Worm (Caenorhabditis elegans): ENCODE results near the gene sulp-4.

DNA sequence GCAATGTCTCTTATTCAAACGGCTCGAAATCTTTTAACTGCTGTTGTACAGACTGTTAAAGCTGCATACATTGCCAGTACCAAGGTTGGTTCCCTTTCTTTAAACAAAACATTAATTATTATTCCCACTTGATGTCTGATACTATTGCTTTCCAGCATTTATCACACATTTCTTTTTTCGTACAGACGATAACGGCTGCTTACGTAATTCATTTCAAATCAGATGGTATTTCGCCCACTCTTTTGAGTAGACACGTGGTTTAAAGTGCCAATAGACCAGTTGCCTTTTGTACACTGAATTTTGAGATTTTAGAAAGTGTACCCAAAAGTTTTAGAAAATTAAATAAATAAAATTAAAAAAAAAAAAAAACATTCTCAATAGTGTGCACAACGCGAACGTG is 25.8 kb upstream of the sulp-4 start:
- TF ChIP-seq dao-5 (tag; optimal IDR thresholded peaks at IDR 0.05): no peak
- no peak for TF ChIP-seq him-1 (tag; optimal IDR thresholded peaks at IDR 0.05)
- TF ChIP-seq W03F9.2 (tag; optimal IDR thresholded peaks at IDR 0.05): no peak
